Fruit fly (Drosophila melanogaster): Measurements from ENCODE around the gene CG10077.
A peak's percentile ranks its signal among the peaks of the same experiment; 100 is the strongest.

Gene CG10077

dm6 chr3L:6943204-6943947 lies 12.3 kb downstream of the CG10077 start (continued):
- no peak for TF ChIP-seq tap (tag; optimal IDR thresholded peaks at IDR 0.05)
- peak; percentile 28 for TF ChIP-seq yki (optimal IDR thresholded peaks at IDR 0.05)
- no peak for TF ChIP-seq Eip74EF (GFP tag; optimal IDR thresholded peaks at IDR 0.05)
- TF ChIP-seq lab (GFP tag; optimal IDR thresholded peaks at IDR 0.05) = no peak
- TF ChIP-seq abd-A (tag; optimal IDR thresholded peaks at IDR 0.05) = peak; percentile 36
- no peak for TF ChIP-seq Dll (GFP tag; IDR thresholded peaks at IDR 0.05; ENCODE audit: partially characterized antibody)
- no peak for TF ChIP-seq CG7987 (GFP tag; optimal IDR thresholded peaks at IDR 0.05)
- no peak for TF ChIP-seq Sry-β (GFP tag; optimal IDR thresholded peaks at IDR 0.05)
- TF ChIP-seq CG11085 (GFP tag; IDR thresholded peaks at IDR 0.05) = no peak
- TF ChIP-seq CG17829 (tag; optimal IDR thresholded peaks at IDR 0.05) = no peak
- TF ChIP-seq kay (GFP tag; optimal IDR thresholded peaks at IDR 0.05) = no peak
- TF ChIP-seq sd (tag; optimal IDR thresholded peaks at IDR 0.05) = no peak
- TF ChIP-seq CG6254 (GFP tag; optimal IDR thresholded peaks at IDR 0.05) = no peak
- TF ChIP-seq gfzf (GFP tag; optimal IDR thresholded peaks at IDR 0.05) = no peak
- peak; percentile 64 for TF ChIP-seq cg (GFP tag; optimal IDR thresholded peaks at IDR 0.05)
- no peak for TF ChIP-seq ems (GFP tag; optimal IDR thresholded peaks at IDR 0.05)
- TF ChIP-seq CG3065 (GFP tag; optimal IDR thresholded peaks at IDR 0.05) = no peak
- no peak for TF ChIP-seq Ets65A (GFP tag)
- no peak for TF ChIP-seq corto (GFP tag; optimal IDR thresholded peaks at IDR 0.05)
- TF ChIP-seq CG12942 (GFP tag; optimal IDR thresholded peaks at IDR 0.05) = no peak
- TF ChIP-seq lilli (GFP tag; optimal IDR thresholded peaks at IDR 0.05) = no peak
- TF ChIP-seq CG4820 (GFP tag; optimal IDR thresholded peaks at IDR 0.05) = no peak
- peak; percentile 20 for TF ChIP-seq YL-1 (GFP tag; optimal IDR thresholded peaks at IDR 0.05)
- TF ChIP-seq pho (GFP tag; optimal IDR thresholded peaks at IDR 0.05) = no peak
- no peak for TF ChIP-seq CG10147 (GFP tag; optimal IDR thresholded peaks at IDR 0.05)
- TF ChIP-seq fd64A (GFP tag; optimal IDR thresholded peaks at IDR 0.05) = no peak
- TF ChIP-seq hkb (optimal IDR thresholded peaks at IDR 0.05) = no peak
- TF ChIP-seq hkb (GFP tag; IDR thresholded peaks at IDR 0.05) = no peak
- no peak for TF ChIP-seq HmgZ (tag; optimal IDR thresholded peaks at IDR 0.05)
- no peak for TF ChIP-seq CG9932 (GFP tag; IDR thresholded peaks at IDR 0.05)
- peak; percentile 70 for TF ChIP-seq CG7928 (GFP tag; optimal IDR thresholded peaks at IDR 0.05)
- TF ChIP-seq CG18011 (GFP tag; optimal IDR thresholded peaks at IDR 0.05) = no peak
- no peak for TF ChIP-seq lbe (GFP tag; optimal IDR thresholded peaks at IDR 0.05)
- TF ChIP-seq MBD-R2 (GFP tag; IDR thresholded peaks at IDR 0.05) = no peak
- TF ChIP-seq H15 (GFP tag; IDR thresholded peaks at IDR 0.05) = no peak
- TF ChIP-seq Atf3 (GFP tag; optimal IDR thresholded peaks at IDR 0.05) = no peak
- TF ChIP-seq mirr (GFP tag; optimal IDR thresholded peaks at IDR 0.05) = no peak
- TF ChIP-seq Oaz (GFP tag; IDR thresholded peaks at IDR 0.05) = no peak
- TF ChIP-seq CG1529 (GFP tag; optimal IDR thresholded peaks at IDR 0.05) = no peak
- TF ChIP-seq ci (GFP tag; IDR thresholded peaks at IDR 0.05) = 0 out of 3 replicates have a peak, but pooled peaks have one; percentile 10
- no peak for TF ChIP-seq Aef1 (GFP tag; IDR thresholded peaks at IDR 0.05)
- no peak for TF ChIP-seq CG13624 (GFP tag; optimal IDR thresholded peaks at IDR 0.05)
- no peak for TF ChIP-seq eyg (GFP tag; optimal IDR thresholded peaks at IDR 0.05)
- no peak for TF ChIP-seq tx (GFP tag; optimal IDR thresholded peaks at IDR 0.05)
- TF ChIP-seq CG6765 (GFP tag; optimal IDR thresholded peaks at IDR 0.05) = no peak
- no peak for TF ChIP-seq zen (tag; optimal IDR thresholded peaks at IDR 0.05)
- no peak for TF ChIP-seq CG12071 (GFP tag; optimal IDR thresholded peaks at IDR 0.05)
- TF ChIP-seq danr (GFP tag; IDR thresholded peaks at IDR 0.05) = no peak
- no peak for TF ChIP-seq BtbVII (GFP tag; optimal IDR thresholded peaks at IDR 0.05)
- TF ChIP-seq CG12391 (tag; optimal IDR thresholded peaks at IDR 0.05) = no peak
- peak; percentile 47 for TF ChIP-seq ewg (GFP tag; optimal IDR thresholded peaks at IDR 0.05)

All from whole organism, embryonic.